Worm (Caenorhabditis elegans): Measurements from ENCODE around the gene chts-1.

The chts-1 gene

ce11 chrX:7534454-7534853 is 15.0 kb upstream of the chts-1 start:
- TF ChIP-seq rbr-2 (tag; optimal IDR thresholded peaks at IDR 0.05) (no peak), egl-43 (GFP tag; IDR thresholded peaks at IDR 0.05) (peak; percentile 60; the same call in 1 of the 2 replicates)

- TF ChIP-seq ceh-28 (tag; optimal IDR thresholded peaks at IDR 0.05) (no peak), nhr-111 (GFP tag; optimal IDR thresholded peaks at IDR 0.05) (no peak), php-3 (GFP tag; IDR thresholded peaks at IDR 0.05) (no peak), nhr-10 (tag; optimal IDR thresholded peaks at IDR 0.05) (no peak), nhr-11 (tag; optimal IDR thresholded peaks at IDR 0.05) (no peak), rbr-2 (tag; optimal IDR thresholded peaks at IDR 0.05) (no peak), ceh-20 (GFP tag; IDR thresholded peaks at IDR 0.05) (no peak), gei-8 (GFP tag; optimal IDR thresholded peaks at IDR 0.05) (no peak), Y105C5A.15 (GFP tag; IDR thresholded peaks at IDR 0.05) (no peak), mxl-2 (GFP tag; conservative IDR thresholded peaks at IDR 0.05) (no peak), Y75B8A.6 (GFP tag; IDR thresholded peaks at IDR 0.05) (no peak), ctbp-1 (GFP tag; IDR thresholded peaks at IDR 0.05) (no peak), ceh-62 (tag; optimal IDR thresholded peaks at IDR 0.05) (no peak), zip-2 (tag; optimal IDR thresholded peaks at IDR 0.05) (no peak), mep-1 (tag; optimal IDR thresholded peaks at IDR 0.05) (no peak), daf-16 (GFP tag; optimal IDR thresholded peaks at IDR 0.05) (no peak), daf-16 (tag; optimal IDR thresholded peaks at IDR 0.05) (no peak), lin-1 (GFP tag; IDR thresholded peaks at IDR 0.05) (no peak)
These were observed 13.2 kb upstream of the chts-1 start, which contains the start of gene ceh-14 for ce11 chrX:7532632-7533031. TSS of gene ceh-14 (minus strand) at chrX:7532732.

ce11 chrX:7525271-7525670 is 5.8 kb upstream of the chts-1 start, which contains the start of gene F46C8.3:
TSS of gene F46C8.3 (plus strand) at chrX:7525571.
- no peak for TF ChIP-seq tra-1 (GFP tag; IDR thresholded peaks at IDR 0.05)
- TF ChIP-seq pha-4 (GFP tag; IDR thresholded peaks at IDR 0.05), result no peak
- TF ChIP-seq pha-4 (tag; optimal IDR thresholded peaks at IDR 0.05), result no peak
- TF ChIP-seq ces-1 (GFP tag; optimal IDR thresholded peaks at IDR 0.05), result no peak
- TF ChIP-seq zfp-3 (GFP tag; conservative IDR thresholded peaks at IDR 0.05), result no peak
- TF ChIP-seq tag-97 (GFP tag; IDR thresholded peaks at IDR 0.05), result no peak
- no peak for TF ChIP-seq daf-19 (GFP tag; conservative IDR thresholded peaks at IDR 0.05)
- TF ChIP-seq cey-2 (tag; optimal IDR thresholded peaks at IDR 0.05; ENCODE audit: borderline replicate concordance, insufficient read depth), result no peak
- no peak for TF ChIP-seq nhr-111 (GFP tag; optimal IDR thresholded peaks at IDR 0.05)
- TF ChIP-seq nhr-76 (tag; optimal IDR thresholded peaks at IDR 0.05), result no peak
- TF ChIP-seq gei-8 (GFP tag; optimal IDR thresholded peaks at IDR 0.05), result no peak
- no peak for TF ChIP-seq lin-15B (tag; optimal IDR thresholded peaks at IDR 0.05)
- no peak for TF ChIP-seq ZK546.5 (tag; optimal IDR thresholded peaks at IDR 0.05)
- no peak for TF ChIP-seq nhr-237 (tag; optimal IDR thresholded peaks at IDR 0.05)
- TF ChIP-seq spr-1 (tag; optimal IDR thresholded peaks at IDR 0.05), result no peak
- no peak for TF ChIP-seq nhr-6 (tag; optimal IDR thresholded peaks at IDR 0.05)
- no peak for TF ChIP-seq vab-7 (GFP tag; IDR thresholded peaks at IDR 0.05)
- TF ChIP-seq zip-11 (GFP tag; IDR thresholded peaks at IDR 0.05), result no peak
- TF ChIP-seq unc-130 (GFP tag; optimal IDR thresholded peaks at IDR 0.05), result no peak
- no peak for TF ChIP-seq D1046.2 (GFP tag; IDR thresholded peaks at IDR 0.05)
- no peak for TF ChIP-seq spr-3 (GFP tag; optimal IDR thresholded peaks at IDR 0.05)

- TF ChIP-seq rbr-2 (tag; optimal IDR thresholded peaks at IDR 0.05), result no peak
- no peak for TF ChIP-seq nhr-102 (tag; optimal IDR thresholded peaks at IDR 0.05)
- peak; percentile 81 for TF ChIP-seq aha-1 (tag)
- no peak for TF ChIP-seq ceh-44 (GFP tag; IDR thresholded peaks at IDR 0.05)
- peak; percentile 69 for TF ChIP-seq hlh-11 (tag; optimal IDR thresholded peaks at IDR 0.05)
- TF ChIP-seq ZK337.2 (GFP tag; IDR thresholded peaks at IDR 0.05), result no peak
- TF ChIP-seq aly-2 (tag; optimal IDR thresholded peaks at IDR 0.05), result no peak
- no peak for TF ChIP-seq duxl-1 (tag; optimal IDR thresholded peaks at IDR 0.05; ENCODE audit: poor library complexity)
- peak in 1 of 2 experiments; percentile 89 for TF ChIP-seq daf-16 (GFP tag; optimal IDR thresholded peaks at IDR 0.05)
- no peak for TF ChIP-seq daf-16 (tag; optimal IDR thresholded peaks at IDR 0.05)
- peak; percentile 52 for TF ChIP-seq nhr-11 (tag; optimal IDR thresholded peaks at IDR 0.05)
- TF ChIP-seq F44E2.7 (GFP tag; IDR thresholded peaks at IDR 0.05), result no peak
- 0 out of 2 replicates have a peak, but pooled peaks have one; percentile 11 for TF ChIP-seq ceh-20 (GFP tag; IDR thresholded peaks at IDR 0.05)
These were observed 4.3 kb upstream of the chts-1 start for ce11 chrX:7523799-7524198.

Data from whole organism, L4 larva.